Worm (Caenorhabditis elegans) whole organism, L3 larva: ENCODE measurements around the gene F09E5.11.
A peak's percentile ranks its signal among the peaks of the same experiment; 100 is the strongest.

ENCODE experiments used
- R02D3.7 ChIP-seq: fragments of 150-350 bp; optimal IDR thresholded peaks from 2 replicates; lab custom pipeline; 2014; ENCODE audit warnings: missing biosample characterization, missing genetic modification characterization
- ZK546.5 ChIP-seq: sonication (generic microtip); optimal IDR thresholded peaks from 2 replicates; lab custom pipeline; 2017; ENCODE audit warnings: missing biosample characterization, missing genetic modification characterization
- aly-2 ChIP-seq: fragments of 150-350 bp; optimal IDR thresholded peaks from 2 replicates; lab custom pipeline; 2014; ENCODE audit warnings: missing biosample characterization, missing genetic modification characterization
- ama-1 ChIP-seq: fragments of 150-350 bp; optimal IDR thresholded peaks from 2 replicates; lab custom pipeline; 2018
- ceh-16 ChIP-seq: sonication (generic microtip); optimal IDR thresholded peaks from 2 replicates; lab custom pipeline; 2017; ENCODE audit warnings: missing biosample characterization, missing genetic modification characterization
- ceh-28 ChIP-seq: fragments of 150-350 bp; optimal IDR thresholded peaks from 2 replicates; lab custom pipeline; 2014; ENCODE audit warnings: missing biosample characterization, missing genetic modification reagents, missing genetic modification characterization
- ceh-82 ChIP-seq: fragments of 150-350 bp; optimal IDR thresholded peaks from 2 replicates; lab custom pipeline; 2014; ENCODE audit warnings: missing biosample characterization, missing genetic modification characterization
- ceh-9 ChIP-seq: sonication (generic microtip); optimal IDR thresholded peaks from 2 replicates; lab custom pipeline; 2018; ENCODE audit warnings: missing biosample characterization, missing genetic modification characterization
- daf-12 ChIP-seq: fragments of 150-350 bp; optimal IDR thresholded peaks from 2 replicates; lab custom pipeline; 2014; ENCODE audit warnings: missing biosample characterization, missing genetic modification reagents, missing genetic modification characterization
- egl-27 ChIP-seq: sonication (generic microtip); optimal IDR thresholded peaks from 4 replicates; lab custom pipeline; 2017; ENCODE audit warnings: missing biosample characterization, missing genetic modification reagents, missing genetic modification characterization
- elt-1 ChIP-seq: fragments of 150-350 bp; optimal IDR thresholded peaks from 2 replicates; lab custom pipeline; 2014; ENCODE audit warnings: missing biosample characterization, missing genetic modification characterization
- elt-2 ChIP-seq: sonication (generic microtip); optimal IDR thresholded peaks from 2 replicates; lab custom pipeline; 2016; ENCODE audit warnings: missing genetic modification reagents, mild to moderate bottlenecking, missing genetic modification characterization, missing compliant biosample characterization
- elt-3 ChIP-seq, 3 experiments: fragments of 150-350 bp in 1 of 3; sonication (generic microtip) in 2 of 3; optimal IDR thresholded peaks; 2 replicates in 2 of 3; 4 replicates in 1 of 3; lab custom pipeline; 2014 to 2017; ENCODE audit warnings: missing biosample characterization in 3 of 3, missing genetic modification characterization in 3 of 3
- eor-1 ChIP-seq, 2 experiments: fragments of 150-350 bp; optimal IDR thresholded peaks; 2 replicates each; lab custom pipeline; 2014 to 2018; ENCODE audit warnings: missing biosample characterization in 2 of 2, missing genetic modification characterization in 2 of 2
- fkh-10 ChIP-seq: sonication (generic microtip); optimal IDR thresholded peaks from 2 replicates; lab custom pipeline; 2017; ENCODE audit warnings: missing biosample characterization, missing genetic modification reagents, missing genetic modification characterization
- fkh-2 ChIP-seq: fragments of 150-350 bp; optimal IDR thresholded peaks from 2 replicates; lab custom pipeline; 2014; ENCODE audit warnings: missing biosample characterization, missing genetic modification reagents, missing genetic modification characterization
- fos-1 ChIP-seq: fragments of 150-350 bp; optimal IDR thresholded peaks from 2 replicates; lab custom pipeline; 2014; ENCODE audit warnings: missing biosample characterization, missing genetic modification characterization
- hmg-11 ChIP-seq: sonication (generic microtip); optimal IDR thresholded peaks from 2 replicates; lab custom pipeline; 2016; ENCODE audit warnings: missing genetic modification characterization, missing compliant biosample characterization
- jun-1 ChIP-seq: fragments of 150-350 bp; optimal IDR thresholded peaks from 2 replicates; lab custom pipeline; 2014; ENCODE audit warnings: missing biosample characterization, missing genetic modification reagents, missing genetic modification characterization
- lsy-12 ChIP-seq: sonication (generic microtip); optimal IDR thresholded peaks from 2 replicates; lab custom pipeline; 2016; ENCODE audit warnings: mild to moderate bottlenecking, missing genetic modification characterization, missing compliant biosample characterization
- mml-1 ChIP-seq: fragments of 150-350 bp; sonication (generic microtip); optimal IDR thresholded peaks from 3 replicates; lab custom pipeline; 2014; ENCODE audit warnings: missing biosample characterization, missing genetic modification characterization
- nfya-1 ChIP-seq: sonication (generic microtip); optimal IDR thresholded peaks from 2 replicates; lab custom pipeline; 2017; ENCODE audit warnings: missing genetic modification characterization, mild to moderate bottlenecking, missing compliant biosample characterization, antibody characterized with exemption, moderate library complexity; ENCODE audit not compliant: insufficient read depth
- nhr-11 ChIP-seq: fragments of 150-350 bp; optimal IDR thresholded peaks from 2 replicates; lab custom pipeline; 2014; ENCODE audit warnings: missing biosample characterization, missing genetic modification characterization
- nhr-12 ChIP-seq: fragments of 150-350 bp; optimal IDR thresholded peaks from 2 replicates; lab custom pipeline; 2014; ENCODE audit warnings: missing biosample characterization, missing genetic modification characterization
- nhr-23 ChIP-seq: fragments of 150-350 bp; optimal IDR thresholded peaks from 2 replicates; lab custom pipeline; 2014; ENCODE audit warnings: missing biosample characterization, missing genetic modification reagents, missing genetic modification characterization
- nhr-237 ChIP-seq: fragments of 150-350 bp; optimal IDR thresholded peaks from 2 replicates; lab custom pipeline; 2014; ENCODE audit warnings: missing biosample characterization, missing genetic modification characterization
- nhr-25 ChIP-seq: sonication (generic microtip); optimal IDR thresholded peaks from 2 replicates; lab custom pipeline; 2017; ENCODE audit warnings: missing biosample characterization, missing genetic modification characterization
- nhr-28 ChIP-seq: fragments of 150-350 bp; optimal IDR thresholded peaks from 2 replicates; lab custom pipeline; 2014; ENCODE audit warnings: missing biosample characterization, missing genetic modification characterization
- nhr-43 ChIP-seq: sonication (generic microtip); optimal IDR thresholded peaks from 2 replicates; lab custom pipeline; 2016; ENCODE audit warnings: mild to moderate bottlenecking, missing genetic modification characterization, missing compliant biosample characterization; ENCODE audit not compliant: poor library complexity, severe bottlenecking
- nhr-76 ChIP-seq: fragments of 150-350 bp; sonication (generic microtip); optimal IDR thresholded peaks from 5 replicates; lab custom pipeline; 2014; ENCODE audit warnings: missing biosample characterization, missing genetic modification characterization
- nhr-77 ChIP-seq: fragments of 150-350 bp; optimal IDR thresholded peaks from 2 replicates; lab custom pipeline; 2014; ENCODE audit warnings: missing biosample characterization, missing genetic modification characterization
- pha-4 ChIP-seq: fragments of 150-350 bp; optimal IDR thresholded peaks from 2 replicates; lab custom pipeline; 2014; ENCODE audit warnings: missing biosample characterization, missing genetic modification reagents, missing genetic modification characterization
- pqm-1 ChIP-seq: fragments of 150-350 bp; optimal IDR thresholded peaks from 2 replicates; lab custom pipeline; 2017; ENCODE audit warnings: missing biosample characterization, missing genetic modification characterization, inconsistent platforms
- sea-2 ChIP-seq: fragments of 150-350 bp; sonication (generic microtip); optimal IDR thresholded peaks from 4 replicates; lab custom pipeline; 2014; ENCODE audit warnings: missing biosample characterization, missing genetic modification reagents, missing genetic modification characterization
- skn-1 ChIP-seq: fragments of 150-350 bp; optimal IDR thresholded peaks from 2 replicates; lab custom pipeline; 2014; ENCODE audit warnings: missing biosample characterization, missing genetic modification characterization
- snpc-4 ChIP-seq: fragments of 150-350 bp; optimal IDR thresholded peaks from 2 replicates; lab custom pipeline; 2014; ENCODE audit warnings: missing biosample characterization, missing genetic modification characterization
- tbx-2 ChIP-seq: sonication (generic microtip); optimal IDR thresholded peaks from 2 replicates; lab custom pipeline; 2016; ENCODE audit warnings: mild to moderate bottlenecking, missing genetic modification characterization, missing compliant biosample characterization
- unc-39 ChIP-seq: sonication (generic microtip); optimal IDR thresholded peaks from 4 replicates; lab custom pipeline; 2017; ENCODE audit warnings: missing biosample characterization, missing genetic modification characterization
- unc-62 ChIP-seq: fragments of 150-350 bp; sonication (generic microtip); optimal IDR thresholded peaks from 4 replicates; lab custom pipeline; 2014; ENCODE audit warnings: missing biosample characterization, missing genetic modification reagents, missing genetic modification characterization
- zag-1 ChIP-seq: fragments of 150-350 bp; optimal IDR thresholded peaks from 2 replicates; lab custom pipeline; 2014; ENCODE audit warnings: missing biosample characterization, missing genetic modification characterization
- ztf-11 ChIP-seq: fragments of 150-350 bp; optimal IDR thresholded peaks from 2 replicates; lab custom pipeline; 2014; ENCODE audit warnings: missing biosample characterization, missing genetic modification characterization
- ztf-4 ChIP-seq: fragments of 150-350 bp; optimal IDR thresholded peaks from 2 replicates; lab custom pipeline; 2014; ENCODE audit warnings: missing biosample characterization, missing genetic modification characterization

Gene F09E5.11

DNA sequence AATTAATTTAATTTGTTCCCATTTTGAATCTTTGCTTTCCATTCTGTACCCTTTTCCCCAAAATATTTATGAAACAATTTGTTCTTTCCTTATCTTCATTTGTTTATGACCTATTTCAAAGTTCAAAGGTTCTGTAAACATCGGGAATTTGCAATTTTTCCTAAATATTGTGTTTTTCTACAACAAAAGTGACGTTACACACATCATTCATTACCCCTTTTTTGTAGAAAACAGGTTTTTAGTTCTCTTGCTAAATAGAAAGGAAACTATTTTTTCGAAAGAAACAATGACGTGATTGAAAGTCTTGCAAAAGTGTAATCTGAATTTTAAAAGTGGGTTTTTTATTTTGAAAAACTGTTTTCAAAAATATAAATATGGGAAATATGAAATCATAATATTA lies 33.3 kb downstream of the F09E5.11 start:
- TF ChIP-seq elt-1, result peak; percentile 15
- no peak for TF ChIP-seq tbx-2 (tag; lab: Kevin White, UChicago)
- peak; percentile 5 for TF ChIP-seq pha-4 (tag; lab: Kevin White, UChicago)
- TF ChIP-seq nhr-28 (tag; lab: Kevin White, UChicago), result no peak
- TF ChIP-seq, all 47 proteins: peak for 2

- TF ChIP-seq pqm-1 (tag; lab: Kevin White, UChicago) (peak; percentile 99), nhr-76 (no peak), jun-1 (tag; lab: Kevin White, UChicago) (peak; percentile 83), pha-4 (tag; lab: Kevin White, UChicago) (peak; percentile 88), elt-2 (tag; lab: Kevin White, UChicago) (peak; percentile 100)
Observed at ce11 chrII:5323773-5324172, 34.2 kb downstream of the F09E5.11 start.

DNA sequence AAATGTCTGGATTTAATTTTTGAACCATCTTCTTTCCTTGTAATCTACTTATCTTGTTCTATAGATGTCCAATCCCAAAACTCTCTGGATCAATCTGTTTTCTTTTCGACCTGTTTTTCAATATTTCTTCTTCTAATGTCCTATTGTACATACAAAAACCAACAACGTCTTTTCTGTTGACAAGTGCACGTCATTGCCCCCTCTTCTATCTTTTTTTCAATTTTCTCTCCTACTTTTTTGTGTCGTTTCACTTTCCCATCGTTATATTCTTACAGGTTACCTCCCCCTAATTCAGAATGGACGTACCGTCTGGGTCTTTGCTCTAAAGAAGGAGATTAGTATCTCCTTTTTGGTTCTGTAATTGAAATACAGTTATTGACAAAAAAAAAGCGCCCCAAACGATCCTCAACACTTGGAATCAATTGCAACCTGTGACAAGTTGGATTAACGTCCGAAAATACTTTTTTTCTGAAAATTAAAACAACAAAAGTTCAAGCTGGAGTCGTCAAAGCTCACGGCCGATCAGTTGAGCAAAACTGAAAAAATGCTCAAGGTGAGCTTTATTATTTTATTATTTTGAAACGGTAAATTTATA lies 35.2 kb downstream of the F09E5.11 start, which contains the start of gene vhp-1:
TSS of gene vhp-1 (plus strand) at position 545 of the 595 bp plus-strand sequence.
- TF ChIP-seq unc-62 (no peak), mml-1 (no peak), fkh-2 (tag; lab: Kevin White, UChicago) (no peak), pha-4 (tag; lab: Kevin White, UChicago) (peak; percentile 61), nhr-23 (tag; lab: Kevin White, UChicago) (peak; percentile 16)

ce11 chrII:5321718-5322286 lies 36.2 kb downstream of the F09E5.11 start:
- no peak for TF ChIP-seq nhr-11 (tag; lab: Kevin White, UChicago)
- TF ChIP-seq elt-2 (tag; lab: Kevin White, UChicago), result peak; percentile 80
- no peak for TF ChIP-seq ceh-9 (tag; lab: Kevin White, UChicago)
- no peak for TF ChIP-seq hmg-11 (tag; lab: Kevin White, UChicago)
- peak; percentile 45 for TF ChIP-seq tbx-2 (tag; lab: Kevin White, UChicago)
- TF ChIP-seq ztf-11 (tag; lab: Kevin White, UChicago), result no peak
- TF ChIP-seq skn-1 (tag; lab: Kevin White, UChicago), result no peak
- TF ChIP-seq nhr-25, result peak; percentile 79
- no peak for TF ChIP-seq aly-2
- TF ChIP-seq ceh-28 (tag; lab: Kevin White, UChicago), result peak; percentile 45
- TF ChIP-seq snpc-4 (tag; lab: Kevin White, UChicago), result no peak
- no peak for TF ChIP-seq zag-1 (tag; lab: Kevin White, UChicago)
- no peak for TF ChIP-seq nhr-28 (tag; lab: Kevin White, UChicago)
- peak; percentile 25 for TF ChIP-seq pqm-1 (tag; lab: Kevin White, UChicago)
- no peak for TF ChIP-seq sea-2 (GFP tag; lab: Kevin White, UChicago)
- no peak for TF ChIP-seq egl-27 (tag; lab: Kevin White, UChicago)
- peak; percentile 77 for TF ChIP-seq nhr-23 (tag; lab: Kevin White, UChicago)
- TF ChIP-seq elt-3 (tag; optimal IDR thresholded peaks at IDR 0.05; lab: Kevin White, UChicago), result peak in 2 of 3 experiments; percentile 46 to 94
- TF ChIP-seq fkh-2 (tag; lab: Kevin White, UChicago), result no peak
- peak; percentile 6 for TF ChIP-seq R02D3.7
- no peak for TF ChIP-seq nhr-77
- no peak for TF ChIP-seq eor-1 (tag; optimal IDR thresholded peaks at IDR 0.05; lab: Kevin White, UChicago)
- TF ChIP-seq nhr-12 (tag; lab: Kevin White, UChicago), result no peak
- peak; percentile 83 for TF ChIP-seq lsy-12
- TF ChIP-seq nhr-43 (tag; lab: Kevin White, UChicago), result peak; percentile 89
- TF ChIP-seq fkh-10 (GFP tag; lab: Kevin White, UChicago), result no peak
- peak; percentile 21 for TF ChIP-seq nfya-1
- no peak for TF ChIP-seq ama-1 (lab: Kevin White, UChicago)
- TF ChIP-seq mml-1, result no peak
- TF ChIP-seq unc-39 (tag; lab: Kevin White, UChicago), result no peak
- no peak for TF ChIP-seq unc-62
- peak; percentile 8 for TF ChIP-seq fos-1 (tag; lab: Kevin White, UChicago)
- no peak for TF ChIP-seq ceh-82
- TF ChIP-seq ztf-4 (tag; lab: Kevin White, UChicago), result no peak
- TF ChIP-seq ZK546.5 (tag; lab: Kevin White, UChicago), result no peak
- TF ChIP-seq daf-12, result no peak
- peak; percentile 82 for TF ChIP-seq jun-1 (tag; lab: Kevin White, UChicago)
- TF ChIP-seq nhr-237 (tag; lab: Kevin White, UChicago), result no peak
- TF ChIP-seq ceh-16 (tag; lab: Kevin White, UChicago), result no peak
- peak; percentile 33 for TF ChIP-seq elt-1
- TF ChIP-seq nhr-76, result no peak
- TF ChIP-seq pha-4 (tag; lab: Kevin White, UChicago), result peak; percentile 74
